Fruit fly (Drosophila melanogaster) whole organism, embryonic: ENCODE results near the gene CtsF.

Experiments
- Bdp1 ChIP-seq: fragments of 200-800 bp; sonication (Bioruptor generic); optimal IDR thresholded peaks from 3 replicates; lab custom pipeline; 2016; ENCODE audit warnings: missing biosample characterization, missing genetic modification characterization
- CG10366 ChIP-seq: fragments of 200-800 bp; sonication (Bioruptor generic); IDR thresholded peaks from 2 replicates; pipeline ENCODE4 v1.3.6; 2022; ENCODE audit warnings: missing biosample characterization, missing genetic modification characterization
- CG11085 ChIP-seq: fragments of 200-800 bp; sonication (Bioruptor generic); IDR thresholded peaks from 2 replicates; pipeline ENCODE4 v1.3.6; 2022; ENCODE audit warnings: missing biosample characterization, missing genetic modification characterization
- CG11696 ChIP-seq: fragments of 200-800 bp; sonication (Bioruptor generic); IDR thresholded peaks from 2 replicates; pipeline ENCODE4 v1.3.6; 2022; ENCODE audit warnings: missing biosample characterization, missing genetic modification characterization
- CG12071 ChIP-seq: fragments of 200-800 bp; sonication (Bioruptor generic); optimal IDR thresholded peaks from 3 replicates; lab custom pipeline; 2018; ENCODE audit warnings: missing biosample characterization, mild to moderate bottlenecking, missing genetic modification characterization
- CG13424 ChIP-seq: fragments of 200-800 bp; sonication (Bioruptor generic); optimal IDR thresholded peaks from 2 replicates; lab custom pipeline; 2019; ENCODE audit warnings: missing biosample characterization, mild to moderate bottlenecking, missing genetic modification characterization, moderate library complexity
- CG17912 ChIP-seq: fragments of 200-800 bp; sonication (Bioruptor generic); optimal IDR thresholded peaks from 2 replicates; lab custom pipeline; 2018; ENCODE audit warnings: missing biosample characterization, mild to moderate bottlenecking, missing genetic modification characterization
- CG18599 ChIP-seq: fragments of 200-800 bp; sonication (Bioruptor generic); optimal IDR thresholded peaks from 3 replicates; lab custom pipeline; 2017; ENCODE audit warnings: missing biosample characterization, missing genetic modification characterization, mild to moderate bottlenecking, moderate library complexity, missing genetic modification reagents
- CG18619 ChIP-seq: fragments of 200-800 bp; sonication (Bioruptor generic); optimal IDR thresholded peaks from 3 replicates; lab custom pipeline; 2017; ENCODE audit warnings: missing biosample characterization, mild to moderate bottlenecking, missing genetic modification characterization
- CG2712 ChIP-seq: fragments of 200-800 bp; optimal IDR thresholded peaks from 3 replicates; lab custom pipeline; 2019; ENCODE audit warnings: missing biosample characterization, mild to moderate bottlenecking, missing genetic modification characterization, moderate library complexity
- CG31441 ChIP-seq: fragments of 200-800 bp; sonication (Bioruptor generic); IDR thresholded peaks from 2 replicates; pipeline ENCODE4 v1.3.6; 2022; ENCODE audit warnings: missing biosample characterization, missing genetic modification characterization
- CG33557 ChIP-seq: fragments of 200-800 bp; sonication (Bioruptor generic); optimal IDR thresholded peaks from 2 replicates; lab custom pipeline; 2019; ENCODE audit warnings: missing biosample characterization, mild to moderate bottlenecking, missing genetic modification characterization, moderate library complexity
- CG34224 ChIP-seq: fragments of 200-800 bp; sonication (Bioruptor generic); IDR thresholded peaks from 3 replicates; pipeline ENCODE4 v1.3.6; 2022; ENCODE audit warnings: missing biosample characterization, missing genetic modification characterization; ENCODE audit not compliant: partially characterized antibody
- CG4424 ChIP-seq: fragments of 200-800 bp; sonication (Bioruptor generic); optimal IDR thresholded peaks from 3 replicates; lab custom pipeline; 2016; ENCODE audit warnings: missing biosample characterization, missing genetic modification characterization
- CG6791 ChIP-seq: fragments of 200-800 bp; sonication (Bioruptor generic); IDR thresholded peaks from 3 replicates; pipeline ENCODE4 v1.3.6; 2022; ENCODE audit warnings: missing biosample characterization, missing genetic modification characterization; ENCODE audit not compliant: partially characterized antibody
- CG7987 ChIP-seq: fragments of 200-800 bp; sonication (Bioruptor generic); optimal IDR thresholded peaks from 2 replicates; lab custom pipeline; 2018; ENCODE audit warnings: missing biosample characterization, mild to moderate bottlenecking, missing genetic modification characterization, moderate library complexity
- CG9609 ChIP-seq: fragments of 200-800 bp; sonication (Bioruptor generic); optimal IDR thresholded peaks from 3 replicates; lab custom pipeline; 2016; ENCODE audit warnings: missing biosample characterization, missing genetic modification characterization
- CG9727 ChIP-seq: fragments of 200-800 bp; sonication (Bioruptor generic); optimal IDR thresholded peaks from 3 replicates; lab custom pipeline; 2017; ENCODE audit warnings: missing biosample characterization, mild to moderate bottlenecking, missing genetic modification characterization
- Chrac-16 ChIP-seq: fragments of 200-800 bp; sonication (Bioruptor generic); optimal IDR thresholded peaks from 3 replicates; lab custom pipeline; 2016; ENCODE audit warnings: missing biosample characterization, missing genetic modification characterization
- D ChIP-seq, 2 experiments: fragments of 200-800 bp in 1 of 2; fragments of >200 bp in 1 of 2; sonication (Bioruptor generic) in 1 of 2; optimal IDR thresholded peaks; 2 replicates in 1 of 2; 3 replicates in 1 of 2; lab custom pipeline; 2017; ENCODE audit warnings: mild to moderate bottlenecking in 1 of 2, missing biosample characterization in 1 of 2, missing genetic modification characterization in 1 of 2, missing genetic modification reagents in 1 of 2
- Dfd ChIP-seq, 2 experiments: fragments of >200 bp; optimal IDR thresholded peaks; 2 replicates each; lab custom pipeline; 2017; ENCODE audit warnings: missing biosample characterization in 2 of 2, missing genetic modification characterization in 2 of 2
- Doc2 ChIP-seq: fragments of 200-800 bp; sonication (Bioruptor generic); IDR thresholded peaks from 2 replicates; pipeline ENCODE4 v1.3.6; 2022; ENCODE audit warnings: missing biosample characterization, missing genetic modification characterization
- Drgx ChIP-seq: fragments of 200-800 bp; sonication (Bioruptor generic); IDR thresholded peaks from 2 replicates; pipeline ENCODE4 v1.3.6; 2022; ENCODE audit warnings: missing biosample characterization, missing genetic modification characterization
- GATAe ChIP-seq: fragments of 200-800 bp; sonication (Bioruptor generic); conservative IDR thresholded peaks from 2 replicates; pipeline ENCODE4 v1.3.6; 2022; ENCODE audit warnings: missing biosample characterization, missing genetic modification characterization
- Gug ChIP-seq: fragments of 200-800 bp; sonication (Bioruptor generic); IDR thresholded peaks from 4 replicates; pipeline ENCODE4 v1.3.6; 2022; ENCODE audit warnings: missing biosample characterization, missing genetic modification characterization
- Hand ChIP-seq: fragments of 200-800 bp; sonication (Bioruptor generic); optimal IDR thresholded peaks from 2 replicates; lab custom pipeline; 2017; ENCODE audit warnings: mild to moderate bottlenecking, missing biosample characterization, missing genetic modification reagents, missing genetic modification characterization
- Hmr ChIP-seq: fragments of 200-800 bp; sonication (Bioruptor generic); optimal IDR thresholded peaks from 3 replicates; lab custom pipeline; 2017; ENCODE audit warnings: mild to moderate bottlenecking, missing biosample characterization, missing genetic modification reagents, missing genetic modification characterization
- MESR4 ChIP-seq: fragments of 200-800 bp; sonication (Bioruptor generic); optimal IDR thresholded peaks from 2 replicates; lab custom pipeline; 2018; ENCODE audit warnings: missing biosample characterization, mild to moderate bottlenecking, missing genetic modification characterization, moderate library complexity
- NC2β ChIP-seq: fragments of 200-800 bp; sonication (Bioruptor generic); optimal IDR thresholded peaks from 2 replicates; lab custom pipeline; 2016; ENCODE audit warnings: missing biosample characterization, missing genetic modification characterization
- NK7.1 ChIP-seq: fragments of 200-800 bp; sonication (Bioruptor generic); optimal IDR thresholded peaks from 3 replicates; lab custom pipeline; 2016; ENCODE audit warnings: missing biosample characterization, missing genetic modification characterization
- Nf-YB ChIP-seq: fragments of 200-800 bp; sonication (Bioruptor generic); optimal IDR thresholded peaks from 3 replicates; lab custom pipeline; 2019; ENCODE audit warnings: missing biosample characterization, mild to moderate bottlenecking, missing genetic modification characterization, moderate library complexity
- Sox100B ChIP-seq: fragments of 200-800 bp; sonication (Bioruptor generic); optimal IDR thresholded peaks from 3 replicates; lab custom pipeline; 2018; ENCODE audit warnings: missing biosample characterization, mild to moderate bottlenecking, missing genetic modification characterization
- amos ChIP-seq: fragments of 200-800 bp; sonication (Bioruptor generic); IDR thresholded peaks from 2 replicates; pipeline ENCODE4 v1.3.6; 2022; ENCODE audit warnings: missing biosample characterization, missing genetic modification characterization; ENCODE audit not compliant: partially characterized antibody
- cas ChIP-seq: fragments of 200-800 bp; sonication (Bioruptor generic); IDR thresholded peaks from 2 replicates; pipeline ENCODE4 v1.3.6; 2022; ENCODE audit warnings: missing biosample characterization, missing genetic modification characterization
- cato ChIP-seq: fragments of 200-800 bp; sonication (Bioruptor generic); optimal IDR thresholded peaks from 2 replicates; lab custom pipeline; 2016; ENCODE audit warnings: missing biosample characterization, missing genetic modification characterization, borderline replicate concordance
- crc ChIP-seq: fragments of 200-800 bp; sonication (Bioruptor generic); optimal IDR thresholded peaks from 2 replicates; lab custom pipeline; 2016; ENCODE audit warnings: missing biosample characterization, missing genetic modification characterization
- dimm ChIP-seq: fragments of 200-800 bp; sonication (Bioruptor generic); IDR thresholded peaks from 2 replicates; pipeline ENCODE4 v1.3.6; 2022; ENCODE audit warnings: missing biosample characterization, missing genetic modification characterization
- dmrt11E ChIP-seq: fragments of 200-800 bp; sonication (Bioruptor generic); optimal IDR thresholded peaks from 3 replicates; lab custom pipeline; 2018; ENCODE audit warnings: missing biosample characterization, mild to moderate bottlenecking, missing genetic modification characterization, moderate library complexity
- gt ChIP-seq: fragments of 200-800 bp; sonication (Bioruptor generic); IDR thresholded peaks from 2 replicates; pipeline ENCODE4 v1.3.6; 2022; ENCODE audit warnings: missing biosample characterization, missing genetic modification characterization
- jumu ChIP-seq: fragments of 200-800 bp; sonication (Bioruptor generic); optimal IDR thresholded peaks from 3 replicates; lab custom pipeline; 2016; ENCODE audit warnings: missing biosample characterization, missing genetic modification characterization
- lilli ChIP-seq: fragments of 200-800 bp; sonication (Bioruptor generic); optimal IDR thresholded peaks from 3 replicates; lab custom pipeline; 2016; ENCODE audit warnings: missing biosample characterization, missing genetic modification characterization
- maf-S ChIP-seq: fragments of 200-800 bp; sonication (Bioruptor generic); optimal IDR thresholded peaks from 2 replicates; lab custom pipeline; 2016; ENCODE audit warnings: missing biosample characterization, missing genetic modification characterization
- odd ChIP-seq: fragments of 200-800 bp; sonication (Bioruptor generic); optimal IDR thresholded peaks from 2 replicates; lab custom pipeline; 2017; ENCODE audit warnings: missing biosample characterization, mild to moderate bottlenecking, missing genetic modification characterization
- org-1 ChIP-seq: fragments of 200-800 bp; sonication (Bioruptor generic); optimal IDR thresholded peaks from 2 replicates; lab custom pipeline; 2017; ENCODE audit warnings: missing biosample characterization, missing genetic modification characterization
- pfk ChIP-seq: fragments of 200-800 bp; sonication (Bioruptor generic); optimal IDR thresholded peaks from 2 replicates; lab custom pipeline; 2018; ENCODE audit warnings: missing biosample characterization, mild to moderate bottlenecking, missing genetic modification characterization, moderate library complexity
- pnt ChIP-seq: fragments of 200-800 bp; sonication (Bioruptor generic); optimal IDR thresholded peaks from 3 replicates; lab custom pipeline; 2016; ENCODE audit warnings: missing biosample characterization, missing genetic modification characterization
- shn ChIP-seq: fragments of 200-800 bp; sonication (Bioruptor generic); optimal IDR thresholded peaks from 3 replicates; lab custom pipeline; 2016; ENCODE audit warnings: missing biosample characterization, missing genetic modification characterization
- usp ChIP-seq: fragments of >200 bp; optimal IDR thresholded peaks from 2 replicates; lab custom pipeline; 2017; ENCODE audit warnings: missing biosample characterization, missing genetic modification characterization
- wek ChIP-seq: fragments of 200-800 bp; sonication (Bioruptor generic); optimal IDR thresholded peaks from 3 replicates; lab custom pipeline; 2018; ENCODE audit warnings: missing biosample characterization, mild to moderate bottlenecking, missing genetic modification characterization, moderate library complexity

Gene CtsF

DNA sequence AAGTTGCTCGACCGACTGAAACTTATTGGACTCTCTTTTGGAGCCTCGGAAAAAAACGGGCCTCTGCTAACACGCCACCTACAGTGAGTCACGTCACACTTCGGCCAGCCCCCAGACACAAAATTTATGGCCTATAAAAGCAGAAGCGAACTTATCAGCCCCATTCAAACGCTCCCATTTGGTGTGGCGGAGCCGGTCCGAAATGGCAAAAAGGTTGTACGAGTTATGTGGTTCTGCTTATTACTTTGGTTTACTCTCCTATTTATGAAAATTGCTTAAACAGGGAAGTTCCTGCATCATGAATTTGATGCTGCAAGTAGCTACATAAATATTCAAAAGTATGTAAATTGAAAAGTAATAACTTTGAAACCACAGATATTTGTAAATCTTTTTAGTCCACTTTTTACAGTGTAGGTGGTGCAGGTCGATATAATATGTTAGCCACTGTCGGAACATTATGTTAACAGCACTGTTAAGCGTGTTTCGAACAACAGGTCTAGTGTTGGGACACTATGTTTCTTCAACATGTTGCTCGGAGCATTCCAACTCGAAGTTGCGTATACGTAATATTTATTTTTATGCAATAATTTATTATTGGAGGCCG, 31.9 kb upstream of the CtsF start (continued):
- TF ChIP-seq Bdp1 (GFP tag; lab: Kevin White, UChicago) = peak; percentile 77
- peak; percentile 18 for TF ChIP-seq MESR4 (GFP tag; lab: Kevin White, UChicago)
- TF ChIP-seq CG18599 (GFP tag; lab: Kevin White, UChicago) = peak; percentile 96
- TF ChIP-seq CG18619 (GFP tag; lab: Kevin White, UChicago) = peak; percentile 92
- peak; percentile 88 for TF ChIP-seq odd
- peak; percentile 73 for TF ChIP-seq CG10366 (GFP tag; lab: Robert Waterston, UW)
- peak; percentile 84 for TF ChIP-seq NC2β (GFP tag; lab: Kevin White, UChicago)
- no peak for TF ChIP-seq Dfd (GFP tag; optimal IDR thresholded peaks at IDR 0.05; lab: Kevin White, UChicago)
- TF ChIP-seq cas (GFP tag; lab: Robert Waterston, UW) = peak; percentile 84
- TF ChIP-seq Hmr = peak; percentile 95
- peak; percentile 68 for TF ChIP-seq wek (GFP tag; lab: Kevin White, UChicago)
- peak; percentile 44 for TF ChIP-seq pfk (GFP tag; lab: Kevin White, UChicago)
- peak; percentile 93 for TF ChIP-seq CG9727 (GFP tag; lab: Kevin White, UChicago)
- TF ChIP-seq CG6791 (GFP tag; lab: Robert Waterston, UW) = no peak
- TF ChIP-seq CG34224 (GFP tag; lab: Robert Waterston, UW) = no peak
- peak; percentile 94 for TF ChIP-seq org-1 (GFP tag; lab: Kevin White, UChicago)
- peak; percentile 55 for TF ChIP-seq cato (GFP tag; lab: Kevin White, UChicago)
- peak; percentile 79 for TF ChIP-seq CG7987 (GFP tag; lab: Kevin White, UChicago)
- peak; percentile 80 for TF ChIP-seq Gug (GFP tag; lab: Robert Waterston, UW)
- peak; percentile 89 for TF ChIP-seq CG4424
- peak; percentile 69; the same call in 1 of the 2 replicates for TF ChIP-seq GATAe (GFP tag; lab: Robert Waterston, UW)
- TF ChIP-seq CG13424 (tag; lab: Kevin White, UChicago) = peak; percentile 94
- no peak; the same call in 1 of the 2 replicates for TF ChIP-seq amos (GFP tag; lab: Robert Waterston, UW)
- TF ChIP-seq Drgx (GFP tag; lab: Robert Waterston, UW) = peak; percentile 87
- TF ChIP-seq Chrac-16 (GFP tag; lab: Kevin White, UChicago) = peak; percentile 84
- peak; percentile 90 for TF ChIP-seq jumu (GFP tag; lab: Kevin White, UChicago)
- TF ChIP-seq CG17912 = peak; percentile 77
- TF ChIP-seq lilli (GFP tag; lab: Kevin White, UChicago) = peak; percentile 95
- TF ChIP-seq CG12071 = peak; percentile 92
- peak; percentile 82 for TF ChIP-seq NK7.1
- peak; percentile 93 for TF ChIP-seq pnt
- TF ChIP-seq maf-S (GFP tag; lab: Kevin White, UChicago) = peak; percentile 75
- TF ChIP-seq CG11696 (GFP tag; lab: Robert Waterston, UW) = peak; percentile 64
- TF ChIP-seq crc (GFP tag; lab: Kevin White, UChicago) = peak; percentile 86
- TF ChIP-seq CG11085 (GFP tag; lab: Robert Waterston, UW) = peak; percentile 67
- no peak for TF ChIP-seq D (optimal IDR thresholded peaks at IDR 0.05; lab: Kevin White, UChicago)
- TF ChIP-seq D (GFP tag; optimal IDR thresholded peaks at IDR 0.05; lab: Kevin White, UChicago) = peak; percentile 92
- TF ChIP-seq dmrt11E (tag; lab: Kevin White, UChicago) = peak; percentile 54
- peak; percentile 91 for TF ChIP-seq Hand
- TF ChIP-seq dimm (GFP tag; lab: Robert Waterston, UW) = no peak
- peak; percentile 92 for TF ChIP-seq CG2712 (tag; lab: Kevin White, UChicago)
- TF ChIP-seq usp = no peak
- TF ChIP-seq CG9609 (GFP tag; lab: Kevin White, UChicago) = peak; percentile 90
- TF ChIP-seq CG31441 (GFP tag; lab: Robert Waterston, UW) = peak; percentile 93
- peak; percentile 39 for TF ChIP-seq CG33557 (GFP tag; lab: Kevin White, UChicago)
- peak; percentile 91 for TF ChIP-seq shn
- 0 out of 2 replicates have a peak, but pooled peaks have one; percentile 40 for TF ChIP-seq Doc2 (GFP tag; lab: Robert Waterston, UW)
- peak; percentile 77 for TF ChIP-seq Nf-YB (GFP tag; lab: Kevin White, UChicago)
- TF ChIP-seq Sox100B (GFP tag; lab: Kevin White, UChicago) = peak; percentile 94
- TF ChIP-seq gt (GFP tag; lab: Robert Waterston, UW) = 0 out of 2 replicates have a peak, but pooled peaks have one; percentile 21
